Worm (Caenorhabditis elegans): ENCODE measurements around the gene trp-1.

DNA sequence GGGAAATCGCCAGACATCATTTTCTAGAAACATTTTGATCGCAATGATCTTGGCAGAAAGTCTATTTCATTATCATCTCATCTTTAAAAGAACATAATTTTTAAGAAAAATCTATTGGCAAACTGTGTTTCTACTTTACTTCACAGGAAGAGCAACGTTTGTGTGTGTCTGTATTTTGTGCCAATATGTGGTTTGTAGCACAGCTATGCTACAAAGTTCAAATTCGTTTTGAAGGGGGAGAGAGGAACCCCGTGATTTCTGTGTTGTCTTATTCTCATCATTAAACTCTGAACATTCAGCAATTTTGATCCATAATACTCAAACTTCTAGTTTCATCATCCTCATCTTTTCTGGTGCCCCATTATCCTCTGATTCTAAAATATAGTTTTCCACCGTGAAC, 16.8 kb downstream of the trp-1 start:
- TF ChIP-seq blmp-1 (tag; optimal IDR thresholded peaks at IDR 0.05) (no peak), zip-8 (tag; optimal IDR thresholded peaks at IDR 0.05) (no peak), snpc-4 (tag; optimal IDR thresholded peaks at IDR 0.05) (no peak), nhr-237 (tag; optimal IDR thresholded peaks at IDR 0.05) (no peak), cnd-1 (tag; optimal IDR thresholded peaks at IDR 0.05) (no peak), sem-2 (GFP tag; optimal IDR thresholded peaks at IDR 0.05) (no peak)

All from whole organism, mixed stage, embryonic.